Fruit fly (Drosophila melanogaster): Measurements from ENCODE around the gene Fibp.

DNA sequence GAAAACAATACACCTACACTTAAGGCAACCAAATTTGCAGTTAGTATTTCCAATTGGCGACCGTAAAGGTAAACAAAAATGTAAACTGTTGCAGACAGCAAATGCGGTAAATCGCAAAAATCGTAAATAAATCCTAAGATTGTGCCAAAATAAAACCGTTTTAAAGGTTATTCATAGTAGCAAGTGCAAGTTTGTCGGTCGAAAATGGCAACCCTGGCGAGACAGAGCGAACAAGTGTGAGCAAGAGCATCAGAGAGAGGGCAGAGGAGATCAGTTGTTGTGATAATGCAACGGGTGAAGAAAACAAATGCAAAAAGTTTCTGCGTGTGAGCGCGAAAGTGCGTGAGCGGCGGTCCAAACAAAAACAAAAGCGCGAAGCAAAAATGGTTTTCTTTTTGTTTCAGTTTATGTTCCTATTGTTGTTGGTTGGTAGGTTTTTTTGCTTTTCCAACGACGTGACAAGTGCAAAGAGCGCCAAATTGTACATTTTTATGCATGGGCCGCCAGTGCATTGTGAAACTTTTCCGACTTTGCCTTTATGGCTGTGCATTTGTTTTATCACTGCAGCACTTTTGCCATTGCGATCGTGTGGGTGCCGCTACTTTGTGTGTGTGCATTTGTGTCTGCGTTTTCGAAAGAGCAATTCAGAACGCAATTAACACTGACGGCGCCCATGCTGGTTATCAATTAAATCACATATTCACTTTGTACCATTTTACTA lies 24.9 kb downstream of the Fibp start:
- TF ChIP-seq rn (GFP tag; IDR thresholded peaks at IDR 0.05) (peak; percentile 52; the same call in 1 of the 2 replicates), CG32121 (GFP tag; IDR thresholded peaks at IDR 0.05) (peak; percentile 41; the same call in 1 of the 2 replicates), CG4496 (GFP tag; IDR thresholded peaks at IDR 0.05) (peak; percentile 78), CG13204 (GFP tag; optimal IDR thresholded peaks at IDR 0.05) (peak; percentile 82), Pif1B (GFP tag; optimal IDR thresholded peaks at IDR 0.05) (no peak), CG34367 (tag; optimal IDR thresholded peaks at IDR 0.05) (no peak), Pif1A (GFP tag; optimal IDR thresholded peaks at IDR 0.05) (no peak)
